Worm (Caenorhabditis elegans) whole organism, L1 larva: ENCODE measurements around the gene F27E5.5.

Source experiments
- fos-1 ChIP-seq: fragments of 150-350 bp; optimal IDR thresholded peaks from 2 replicates; lab custom pipeline; 2014; ENCODE audit warnings: missing biosample characterization, missing genetic modification characterization
- hlh-4 ChIP-seq: sonication (generic microtip); optimal IDR thresholded peaks from 2 replicates; lab custom pipeline; 2016; ENCODE audit warnings: mild to moderate bottlenecking, missing genetic modification characterization, missing compliant biosample characterization
- nhr-20 ChIP-seq: sonication (generic microtip); optimal IDR thresholded peaks from 2 replicates; lab custom pipeline; 2016; ENCODE audit warnings: mild to moderate bottlenecking, missing genetic modification characterization, missing compliant biosample characterization
- pag-3 ChIP-seq: sonication (generic microtip); optimal IDR thresholded peaks from 2 replicates; lab custom pipeline; 2017; ENCODE audit warnings: missing genetic modification characterization, mild to moderate bottlenecking, missing compliant biosample characterization, antibody characterized with exemption, borderline replicate concordance; ENCODE audit not compliant: insufficient read depth

ce11 chrII:10106870-10107269 is 24.8 kb downstream of the F27E5.5 start, which contains the start of gene ZK945.6:
- no peak for TF ChIP-seq hlh-4 (tag; lab: Kevin White, UChicago)
- no peak for TF ChIP-seq pag-3
- no peak for TF ChIP-seq nhr-20
- TF ChIP-seq fos-1 (tag; lab: Kevin White, UChicago): no peak
